Worm (Caenorhabditis elegans) whole organism, L2 larva: ENCODE results near the gene M01F1.9.

ENCODE experiments used
- C34F6.9 ChIP-seq: fragments of 150-350 bp; optimal IDR thresholded peaks from 2 replicates; lab custom pipeline; 2014; ENCODE audit warnings: missing biosample characterization, missing genetic modification characterization
- F13H6.1 ChIP-seq: sonication (generic microtip); optimal IDR thresholded peaks from 2 replicates; lab custom pipeline; 2016; ENCODE audit warnings: missing genetic modification characterization, missing compliant biosample characterization
- R02D3.7 ChIP-seq: fragments of 150-350 bp; optimal IDR thresholded peaks from 2 replicates; lab custom pipeline; 2014; ENCODE audit warnings: missing biosample characterization, missing genetic modification characterization
- Y55F3AM.14 ChIP-seq: fragments of 200-800 bp; sonication (Bioruptor generic); optimal IDR thresholded peaks from 2 replicates; lab custom pipeline; 2018; ENCODE audit warnings: mild to moderate bottlenecking, missing genetic modification characterization, missing compliant biosample characterization
- ZK546.5 ChIP-seq: sonication (generic microtip); optimal IDR thresholded peaks from 2 replicates; lab custom pipeline; 2017; ENCODE audit warnings: missing biosample characterization, missing genetic modification characterization
- alr-1 ChIP-seq: fragments of 150-350 bp; optimal IDR thresholded peaks from 2 replicates; lab custom pipeline; 2014; ENCODE audit warnings: missing biosample characterization, missing genetic modification characterization
- aly-2 ChIP-seq: fragments of 150-350 bp; optimal IDR thresholded peaks from 2 replicates; lab custom pipeline; 2014; ENCODE audit warnings: missing biosample characterization, missing genetic modification characterization
- ama-1 ChIP-seq: fragments of 150-350 bp; optimal IDR thresholded peaks from 2 replicates; lab custom pipeline; 2018; ENCODE audit warnings: inconsistent platforms
- blmp-1 ChIP-seq: sonication (generic microtip); optimal IDR thresholded peaks from 2 replicates; lab custom pipeline; 2017; ENCODE audit warnings: missing genetic modification characterization, mild to moderate bottlenecking, missing compliant biosample characterization, antibody characterized with exemption, moderate library complexity; ENCODE audit not compliant: insufficient read depth
- ceh-16 ChIP-seq: fragments of 150-350 bp; optimal IDR thresholded peaks from 2 replicates; lab custom pipeline; 2014; ENCODE audit warnings: missing biosample characterization, missing genetic modification characterization
- ceh-82 ChIP-seq: fragments of 150-350 bp; optimal IDR thresholded peaks from 2 replicates; lab custom pipeline; 2014; ENCODE audit warnings: missing biosample characterization, missing genetic modification characterization
- crh-2 ChIP-seq: sonication (generic microtip); optimal IDR thresholded peaks from 2 replicates; lab custom pipeline; 2017; ENCODE audit warnings: missing biosample characterization, missing genetic modification characterization
- dmd-4 ChIP-seq: sonication (generic microtip); optimal IDR thresholded peaks from 2 replicates; lab custom pipeline; 2017; ENCODE audit warnings: missing biosample characterization, missing genetic modification characterization
- egl-27 ChIP-seq: sonication (generic microtip); optimal IDR thresholded peaks from 3 replicates; lab custom pipeline; 2017; ENCODE audit warnings: missing biosample characterization, missing genetic modification reagents, missing genetic modification characterization
- elt-1 ChIP-seq: fragments of 150-350 bp; optimal IDR thresholded peaks from 2 replicates; lab custom pipeline; 2014; ENCODE audit warnings: missing biosample characterization, missing genetic modification characterization
- elt-3 ChIP-seq: sonication (generic microtip); optimal IDR thresholded peaks from 2 replicates; lab custom pipeline; 2017; ENCODE audit warnings: missing biosample characterization, missing genetic modification characterization
- fos-1 ChIP-seq: fragments of 150-350 bp; optimal IDR thresholded peaks from 2 replicates; lab custom pipeline; 2014; ENCODE audit warnings: missing biosample characterization, missing genetic modification characterization
- gmeb-1 ChIP-seq: fragments of 150-350 bp; optimal IDR thresholded peaks from 2 replicates; lab custom pipeline; 2014; ENCODE audit warnings: missing biosample characterization, missing genetic modification characterization
- lin-11 ChIP-seq: fragments of 150-350 bp; sonication (generic microtip); optimal IDR thresholded peaks from 2 replicates; lab custom pipeline; 2014; ENCODE audit warnings: missing biosample characterization, missing genetic modification characterization, inconsistent platforms, mixed read lengths
- lin-13 ChIP-seq: fragments of 150-350 bp; optimal IDR thresholded peaks from 2 replicates; lab custom pipeline; 2014; ENCODE audit warnings: missing biosample characterization, missing genetic modification reagents, missing genetic modification characterization
- lin-39 ChIP-seq: fragments of 150-350 bp; optimal IDR thresholded peaks from 2 replicates; lab custom pipeline; 2014; ENCODE audit warnings: missing biosample characterization, missing genetic modification reagents, missing genetic modification characterization
- lsy-2 ChIP-seq, 2 experiments: fragments of 150-350 bp in 1 of 2; sonication (generic microtip) in 1 of 2; optimal IDR thresholded peaks; 2 replicates each; lab custom pipeline; 2014 to 2017; ENCODE audit warnings: missing biosample characterization in 2 of 2, missing genetic modification characterization in 2 of 2
- mab-5 ChIP-seq: fragments of 150-350 bp; optimal IDR thresholded peaks from 2 replicates; lab custom pipeline; 2014; ENCODE audit warnings: missing biosample characterization, missing genetic modification characterization
- mbf-1 ChIP-seq: sonication (generic microtip); optimal IDR thresholded peaks from 2 replicates; lab custom pipeline; 2017; ENCODE audit warnings: missing biosample characterization, missing genetic modification characterization
- mdl-1 ChIP-seq, 2 experiments: fragments of 150-350 bp in 1 of 2; sonication (generic microtip) in 1 of 2; optimal IDR thresholded peaks; 2 replicates each; lab custom pipeline; 2017; ENCODE audit warnings: missing biosample characterization in 2 of 2, missing genetic modification characterization in 2 of 2
- nhr-10 ChIP-seq: sonication (generic microtip); optimal IDR thresholded peaks from 2 replicates; lab custom pipeline; 2017; ENCODE audit warnings: missing biosample characterization, missing genetic modification characterization
- nhr-11 ChIP-seq: fragments of 150-350 bp; optimal IDR thresholded peaks from 2 replicates; lab custom pipeline; 2014; ENCODE audit warnings: missing biosample characterization, missing genetic modification characterization
- nhr-12 ChIP-seq: fragments of 150-350 bp; optimal IDR thresholded peaks from 2 replicates; lab custom pipeline; 2014; ENCODE audit warnings: missing biosample characterization, missing genetic modification characterization
- nhr-129 ChIP-seq: fragments of 150-350 bp; optimal IDR thresholded peaks from 2 replicates; lab custom pipeline; 2014; ENCODE audit warnings: missing biosample characterization, missing genetic modification characterization
- nhr-21 ChIP-seq: fragments of 150-350 bp; optimal IDR thresholded peaks from 2 replicates; lab custom pipeline; 2014; ENCODE audit warnings: missing biosample characterization, missing genetic modification characterization
- nhr-23 ChIP-seq: fragments of 150-350 bp; optimal IDR thresholded peaks from 2 replicates; lab custom pipeline; 2014; ENCODE audit warnings: missing biosample characterization, missing genetic modification reagents, missing genetic modification characterization
- nhr-237 ChIP-seq: fragments of 150-350 bp; optimal IDR thresholded peaks from 2 replicates; lab custom pipeline; 2014; ENCODE audit warnings: missing biosample characterization, missing genetic modification characterization
- nhr-25 ChIP-seq: fragments of 150-350 bp; sonication (generic microtip); optimal IDR thresholded peaks from 3 replicates; lab custom pipeline; 2014; ENCODE audit warnings: missing biosample characterization, missing genetic modification characterization
- nhr-6 ChIP-seq: fragments of 150-350 bp; optimal IDR thresholded peaks from 2 replicates; lab custom pipeline; 2014; ENCODE audit warnings: missing biosample characterization, missing genetic modification characterization
- nhr-77 ChIP-seq: fragments of 150-350 bp; optimal IDR thresholded peaks from 2 replicates; lab custom pipeline; 2014; ENCODE audit warnings: missing biosample characterization, missing genetic modification characterization
- peb-1 ChIP-seq: fragments of 150-350 bp; optimal IDR thresholded peaks from 2 replicates; lab custom pipeline; 2014; ENCODE audit warnings: missing biosample characterization, missing genetic modification characterization
- sem-4 ChIP-seq: fragments of 150-350 bp; optimal IDR thresholded peaks from 2 replicates; lab custom pipeline; 2014; ENCODE audit warnings: missing biosample characterization, missing genetic modification reagents, missing genetic modification characterization
- skn-1 ChIP-seq: sonication (generic microtip); optimal IDR thresholded peaks from 2 replicates; lab custom pipeline; 2017; ENCODE audit warnings: missing biosample characterization, missing genetic modification characterization
- sma-3 ChIP-seq: sonication (generic microtip); optimal IDR thresholded peaks from 2 replicates; lab custom pipeline; 2016; ENCODE audit warnings: missing genetic modification reagents, missing genetic modification characterization, missing compliant biosample characterization
- sma-9 ChIP-seq, 2 experiments: fragments of 150-350 bp in 1 of 2; sonication (generic microtip) in 1 of 2; optimal IDR thresholded peaks; 2 replicates each; lab custom pipeline; 2014 to 2016; ENCODE audit warnings: missing genetic modification characterization in 2 of 2, mild to moderate bottlenecking in 1 of 2, missing biosample characterization in 1 of 2, missing compliant biosample characterization in 1 of 2, missing genetic modification reagents in 1 of 2, moderate library complexity in 1 of 2
- snpc-4 ChIP-seq: fragments of 150-350 bp; optimal IDR thresholded peaks from 2 replicates; lab custom pipeline; 2014; ENCODE audit warnings: missing biosample characterization, missing genetic modification characterization
- unc-39 ChIP-seq: fragments of 150-350 bp; optimal IDR thresholded peaks from 2 replicates; lab custom pipeline; 2014; ENCODE audit warnings: missing biosample characterization, missing genetic modification characterization
- unc-55 ChIP-seq: fragments of 150-350 bp; sonication (generic microtip); optimal IDR thresholded peaks from 3 replicates; lab custom pipeline; 2014; ENCODE audit warnings: missing biosample characterization, missing genetic modification reagents, missing genetic modification characterization
- unc-62 ChIP-seq: fragments of 150-350 bp; optimal IDR thresholded peaks from 2 replicates; lab custom pipeline; 2014; ENCODE audit warnings: missing biosample characterization, missing genetic modification reagents, missing genetic modification characterization
- zag-1 ChIP-seq: fragments of 150-350 bp; optimal IDR thresholded peaks from 2 replicates; lab custom pipeline; 2014; ENCODE audit warnings: missing biosample characterization, missing genetic modification characterization
- ztf-1 ChIP-seq: fragments of 200-800 bp; sonication (Bioruptor generic); conservative IDR thresholded peaks from 2 replicates; pipeline ENCODE4 v1.3.6; 2022; ENCODE audit warnings: missing genetic modification characterization, missing compliant biosample characterization
- ztf-11 ChIP-seq: sonication (generic microtip); optimal IDR thresholded peaks from 2 replicates; lab custom pipeline; 2017; ENCODE audit warnings: missing biosample characterization, missing genetic modification characterization
- ztf-4 ChIP-seq: fragments of 150-350 bp; optimal IDR thresholded peaks from 2 replicates; lab custom pipeline; 2014; ENCODE audit warnings: missing biosample characterization, missing genetic modification characterization

M01F1.9 gene

DNA sequence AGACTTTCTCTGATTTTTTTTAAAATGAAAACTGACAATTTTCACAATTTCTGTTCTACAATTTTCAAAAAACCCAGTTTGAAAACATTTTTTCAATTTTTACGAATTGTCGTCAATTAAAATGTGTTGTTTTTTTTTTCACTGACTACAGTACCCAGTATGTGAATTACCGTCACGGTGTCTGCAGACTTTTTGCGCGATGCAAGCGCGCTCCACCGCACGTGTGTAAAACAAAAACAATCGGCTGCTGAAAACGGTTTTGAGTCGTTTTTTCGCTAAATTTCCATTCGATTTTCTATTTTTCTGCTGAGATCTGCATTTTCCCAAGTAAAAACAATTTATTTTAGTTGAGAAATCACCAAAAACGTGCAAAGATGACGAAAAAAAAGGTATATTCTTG, 42.6 kb downstream of the M01F1.9 start:
- TF ChIP-seq nhr-23 (tag; lab: Kevin White, UChicago) (no peak), egl-27 (tag; lab: Kevin White, UChicago) (peak; percentile 96), ceh-82 (tag; lab: Kevin White, UChicago) (peak; percentile 91), mbf-1 (tag; lab: Kevin White, UChicago) (peak; percentile 56), nhr-21 (tag; lab: Kevin White, UChicago) (peak; percentile 99), ztf-1 (no peak), nhr-25 (tag; lab: Kevin White, UChicago) (peak; percentile 99), elt-1 (tag; lab: Kevin White, UChicago) (no peak), mdl-1 (tag; optimal IDR thresholded peaks at IDR 0.05; lab: Kevin White, UChicago) (peak; percentile 41 to 88), zag-1 (peak; percentile 93), aly-2 (tag; lab: Kevin White, UChicago) (no peak), ZK546.5 (tag; lab: Kevin White, UChicago) (peak; percentile 83), R02D3.7 (tag; lab: Kevin White, UChicago) (peak; percentile 84), fos-1 (peak; percentile 96), crh-2 (peak; percentile 99), F13H6.1 (tag; lab: Kevin White, UChicago) (peak; percentile 94), unc-62 (GFP tag; lab: Kevin White, UChicago) (no peak), alr-1 (tag; lab: Kevin White, UChicago) (no peak), snpc-4 (tag; lab: Kevin White, UChicago) (peak; percentile 90), lin-11 (tag; lab: Kevin White, UChicago) (peak; percentile 93), unc-55 (GFP tag; lab: Kevin White, UChicago) (peak; percentile 99), Y55F3AM.14 (peak; percentile 96), elt-3 (tag; lab: Kevin White, UChicago) (no peak), ztf-11 (tag; lab: Kevin White, UChicago) (no peak), nhr-77 (tag; lab: Kevin White, UChicago) (peak; percentile 91), sma-9 (GFP tag; optimal IDR thresholded peaks at IDR 0.05; lab: Kevin White, UChicago) (peak; percentile 97), sma-9 (tag; optimal IDR thresholded peaks at IDR 0.05; lab: Kevin White, UChicago) (no peak), C34F6.9 (peak; percentile 98), sma-3 (GFP tag; lab: Kevin White, UChicago) (peak; percentile 100), nhr-10 (tag; lab: Kevin White, UChicago) (peak; percentile 82), nhr-12 (tag; lab: Kevin White, UChicago) (peak; percentile 59), peb-1 (tag; lab: Kevin White, UChicago) (no peak), nhr-237 (tag; lab: Kevin White, UChicago) (peak; percentile 86), lin-39 (no peak), mab-5 (tag; lab: Kevin White, UChicago) (peak; percentile 93), lsy-2 (tag; optimal IDR thresholded peaks at IDR 0.05; lab: Kevin White, UChicago) (peak; percentile 99 to 100), gmeb-1 (peak; percentile 97), ama-1 (no peak), sem-4 (tag; lab: Kevin White, UChicago) (peak; percentile 98), dmd-4 (tag; lab: Kevin White, UChicago) (peak; percentile 53), lin-13 (peak; percentile 99), ztf-4 (tag; lab: Kevin White, UChicago) (peak; percentile 96), skn-1 (peak; percentile 71), blmp-1 (tag; lab: Kevin White, UChicago) (peak; percentile 89), unc-39 (tag; lab: Kevin White, UChicago) (no peak), nhr-6 (tag; lab: Kevin White, UChicago) (peak; percentile 96), nhr-11 (tag; lab: Kevin White, UChicago) (no peak), ceh-16 (tag; lab: Kevin White, UChicago) (peak; percentile 88), nhr-129 (peak; percentile 94)
